Fruit fly (Drosophila melanogaster): ENCODE data around the gene CG15211.

Gene CG15211

DNA sequence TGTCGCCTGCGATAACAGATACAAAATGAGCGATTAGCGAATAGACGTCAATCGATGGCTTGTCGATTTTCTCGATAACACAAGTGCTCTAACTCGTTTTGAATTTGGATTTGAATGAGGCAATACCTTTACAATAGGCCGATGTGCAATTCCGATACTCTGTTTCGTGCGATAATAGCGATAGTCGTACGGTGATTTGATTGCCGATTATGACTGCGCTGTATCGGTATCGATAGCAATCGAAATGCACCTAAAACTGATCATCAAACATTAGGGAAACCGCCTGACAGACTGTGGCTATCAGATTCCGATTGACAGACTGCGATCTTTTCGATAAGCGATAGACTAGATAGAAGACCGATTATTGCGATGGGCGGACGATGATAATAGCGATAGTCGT, 20.6 kb upstream of the CG15211 start (continued):
- TF ChIP-seq gem (tag; optimal IDR thresholded peaks at IDR 0.05): no peak
- no peak for TF ChIP-seq jumu (GFP tag; optimal IDR thresholded peaks at IDR 0.05)
- TF ChIP-seq CG12391 (tag; optimal IDR thresholded peaks at IDR 0.05): no peak
- no peak for TF ChIP-seq HLHmδ (GFP tag; optimal IDR thresholded peaks at IDR 0.05)
- TF ChIP-seq kah (GFP tag; optimal IDR thresholded peaks at IDR 0.05): no peak
- no peak for TF ChIP-seq slp2 (GFP tag; optimal IDR thresholded peaks at IDR 0.05)
- no peak for TF ChIP-seq NfI (GFP tag; optimal IDR thresholded peaks at IDR 0.05)
- TF ChIP-seq HLH4C (GFP tag; IDR thresholded peaks at IDR 0.05; ENCODE audit: partially characterized antibody): peak; percentile 64
- no peak for TF ChIP-seq CG9932 (GFP tag; IDR thresholded peaks at IDR 0.05)
- TF ChIP-seq CG10565 (GFP tag; optimal IDR thresholded peaks at IDR 0.05): no peak
- peak; percentile 36; the same call in 1 of the 2 replicates for TF ChIP-seq unc-4 (GFP tag; IDR thresholded peaks at IDR 0.05; ENCODE audit: partially characterized antibody)
- no peak for TF ChIP-seq CG10147 (GFP tag; optimal IDR thresholded peaks at IDR 0.05)
- TF ChIP-seq br (optimal IDR thresholded peaks at IDR 0.05): no peak
- peak; percentile 48 for TF ChIP-seq CG2116 (GFP tag; optimal IDR thresholded peaks at IDR 0.05)
- TF ChIP-seq CG16813 (GFP tag; IDR thresholded peaks at IDR 0.05; ENCODE audit: partially characterized antibody): peak; percentile 63
- no peak for TF ChIP-seq repo (GFP tag; optimal IDR thresholded peaks at IDR 0.05)
- TF ChIP-seq cg (GFP tag; optimal IDR thresholded peaks at IDR 0.05): no peak
- no peak for TF ChIP-seq run (tag; optimal IDR thresholded peaks at IDR 0.05)
- TF ChIP-seq CG13287 (GFP tag; IDR thresholded peaks at IDR 0.05; ENCODE audit: partially characterized antibody): peak; percentile 19; the same call in 1 of the 2 replicates
- no peak for TF ChIP-seq schlank (tag; optimal IDR thresholded peaks at IDR 0.05)
- peak; percentile 64 for TF ChIP-seq nerfin-2 (GFP tag; IDR thresholded peaks at IDR 0.05; ENCODE audit: partially characterized antibody)
- no peak for TF ChIP-seq esg (GFP tag; conservative IDR thresholded peaks at IDR 0.05)
- TF ChIP-seq ase (GFP tag; IDR thresholded peaks at IDR 0.05): no peak
- TF ChIP-seq CG10543 (GFP tag; optimal IDR thresholded peaks at IDR 0.05): no peak
- no peak for TF ChIP-seq CG14050 (GFP tag; IDR thresholded peaks at IDR 0.05)
- no peak for TF ChIP-seq CG9876 (GFP tag; optimal IDR thresholded peaks at IDR 0.05)
- TF ChIP-seq CG7745 (tag; optimal IDR thresholded peaks at IDR 0.05): no peak
- TF ChIP-seq CG18476 (GFP tag; optimal IDR thresholded peaks at IDR 0.05): no peak
- TF ChIP-seq tx (GFP tag; optimal IDR thresholded peaks at IDR 0.05): no peak
- TF ChIP-seq knrl (GFP tag; IDR thresholded peaks at IDR 0.05; ENCODE audit: partially characterized antibody): peak; percentile 33; the same call in 1 of the 3 replicates
- no peak for TF ChIP-seq trem (tag; optimal IDR thresholded peaks at IDR 0.05)
- no peak for TF ChIP-seq phol (tag; optimal IDR thresholded peaks at IDR 0.05)
- no peak for TF ChIP-seq sima (GFP tag; optimal IDR thresholded peaks at IDR 0.05)
- peak; percentile 15; the same call in 1 of the 3 replicates for TF ChIP-seq Opbp (GFP tag; IDR thresholded peaks at IDR 0.05; ENCODE audit: partially characterized antibody)
- TF ChIP-seq odd (GFP tag; optimal IDR thresholded peaks at IDR 0.05): no peak
- no peak for TF ChIP-seq CG31224 (GFP tag; IDR thresholded peaks at IDR 0.05)
- TF ChIP-seq CG10654 (GFP tag; optimal IDR thresholded peaks at IDR 0.05): no peak
- TF ChIP-seq CG2712 (tag; optimal IDR thresholded peaks at IDR 0.05): no peak

DNA sequence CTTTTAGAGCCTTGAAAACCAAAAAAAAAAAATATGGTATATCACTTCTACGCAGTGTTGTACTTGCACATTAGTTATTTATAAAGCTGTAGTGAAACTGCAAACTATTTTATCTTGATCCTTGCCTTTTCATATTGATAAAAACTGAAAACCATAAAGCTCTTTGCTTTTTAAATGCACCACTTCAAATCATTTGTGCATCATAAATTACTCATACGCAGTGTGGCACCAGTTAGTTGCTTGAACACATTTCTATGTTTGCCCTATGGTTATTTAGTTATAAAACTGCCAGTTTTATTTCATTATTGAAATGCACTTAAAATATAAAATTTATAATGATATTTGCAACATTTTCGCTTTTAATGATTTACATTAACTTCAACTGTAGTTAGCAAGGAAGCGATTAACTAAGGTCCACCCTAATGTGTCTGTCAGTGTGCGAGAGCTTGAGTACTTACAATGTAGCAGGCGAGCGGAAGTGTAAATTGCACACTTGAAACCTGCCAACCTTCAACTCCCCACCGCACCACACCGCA, 16.2 kb upstream of the CG15211 start:
- TF ChIP-seq CG17829 (tag; optimal IDR thresholded peaks at IDR 0.05) (no peak), CG7372 (GFP tag; IDR thresholded peaks at IDR 0.05) (0 out of 2 replicates have a peak, but pooled peaks have one; percentile 15), CG10321 (GFP tag; IDR thresholded peaks at IDR 0.05) (no peak), CG34376 (GFP tag; optimal IDR thresholded peaks at IDR 0.05) (peak; percentile 22), Med (GFP tag) (peak; percentile 7), Meics (GFP tag; optimal IDR thresholded peaks at IDR 0.05) (peak; percentile 42), CG17328 (GFP tag; IDR thresholded peaks at IDR 0.05) (no peak), trh (GFP tag; optimal IDR thresholded peaks at IDR 0.05) (no peak), Fer1 (GFP tag; optimal IDR thresholded peaks at IDR 0.05) (peak; percentile 2), NC2β (GFP tag; optimal IDR thresholded peaks at IDR 0.05) (no peak), CG7556 (GFP tag; optimal IDR thresholded peaks at IDR 0.05) (peak; percentile 58), NK7.1 (GFP tag; optimal IDR thresholded peaks at IDR 0.05) (no peak), CG11695 (GFP tag; IDR thresholded peaks at IDR 0.05) (no peak), CG9437 (GFP tag; optimal IDR thresholded peaks at IDR 0.05) (peak; percentile 2), scrt (GFP tag; optimal IDR thresholded peaks at IDR 0.05) (no peak)
